Fruit fly (Drosophila melanogaster) whole organism, embryonic: ENCODE measurements around the gene Idua.

Experiments used
- C15 ChIP-seq: fragments of 200-800 bp; sonication (Bioruptor generic); IDR thresholded peaks from 3 replicates; pipeline ENCODE4 v1.3.6; 2022; ENCODE audit warnings: missing biosample characterization, missing genetic modification characterization
- CG10366 ChIP-seq: fragments of 200-800 bp; sonication (Bioruptor generic); IDR thresholded peaks from 2 replicates; pipeline ENCODE4 v1.3.6; 2022; ENCODE audit warnings: missing biosample characterization, missing genetic modification characterization
- CG10543 ChIP-seq: fragments of 200-800 bp; sonication (Bioruptor generic); optimal IDR thresholded peaks from 3 replicates; lab custom pipeline; 2017; ENCODE audit warnings: missing biosample characterization, mild to moderate bottlenecking, missing genetic modification characterization, moderate library complexity
- CG11398 ChIP-seq: fragments of 200-800 bp; sonication (Bioruptor generic); optimal IDR thresholded peaks from 2 replicates; lab custom pipeline; 2016; ENCODE audit warnings: missing biosample characterization, missing genetic modification characterization
- CG12104 ChIP-seq: fragments of 200-800 bp; sonication (Bioruptor generic); optimal IDR thresholded peaks from 3 replicates; lab custom pipeline; 2016; ENCODE audit warnings: missing biosample characterization, missing genetic modification characterization
- CG13296 ChIP-seq: fragments of 200-800 bp; sonication (Bioruptor generic); optimal IDR thresholded peaks from 3 replicates; lab custom pipeline; 2018; ENCODE audit warnings: missing biosample characterization, mild to moderate bottlenecking, missing genetic modification characterization
- CG1603 ChIP-seq: fragments of 200-800 bp; sonication (Bioruptor generic); optimal IDR thresholded peaks from 2 replicates; lab custom pipeline; 2019; ENCODE audit warnings: missing biosample characterization, mild to moderate bottlenecking, missing genetic modification characterization, moderate library complexity
- CG16863 ChIP-seq: fragments of 200-800 bp; sonication (Bioruptor generic); optimal IDR thresholded peaks from 3 replicates; lab custom pipeline; 2016; ENCODE audit warnings: missing biosample characterization, missing genetic modification characterization
- CG18599 ChIP-seq: fragments of 200-800 bp; sonication (Bioruptor generic); optimal IDR thresholded peaks from 3 replicates; lab custom pipeline; 2017; ENCODE audit warnings: missing biosample characterization, missing genetic modification characterization, mild to moderate bottlenecking, moderate library complexity, missing genetic modification reagents
- CG3407 ChIP-seq: fragments of 200-800 bp; sonication (Bioruptor generic); optimal IDR thresholded peaks from 2 replicates; lab custom pipeline; 2018; ENCODE audit warnings: missing biosample characterization, mild to moderate bottlenecking, missing genetic modification characterization
- CG42726 ChIP-seq: fragments of 200-800 bp; sonication (Bioruptor generic); IDR thresholded peaks from 2 replicates; pipeline ENCODE4 v1.3.6; 2022; ENCODE audit warnings: missing biosample characterization, missing genetic modification characterization; ENCODE audit not compliant: partially characterized antibody
- CG4707 ChIP-seq: fragments of 200-800 bp; sonication (Bioruptor generic); optimal IDR thresholded peaks from 2 replicates; lab custom pipeline; 2018; ENCODE audit warnings: missing biosample characterization, mild to moderate bottlenecking, missing genetic modification characterization, moderate library complexity
- CG5180 ChIP-seq: fragments of 200-800 bp; sonication (Bioruptor generic); optimal IDR thresholded peaks from 3 replicates; lab custom pipeline; 2017; ENCODE audit warnings: missing biosample characterization, missing genetic modification characterization, mild to moderate bottlenecking, moderate library complexity, missing genetic modification reagents
- CG6175 ChIP-seq: fragments of 200-800 bp; sonication (Bioruptor generic); IDR thresholded peaks from 3 replicates; pipeline ENCODE4 v1.3.6; 2022; ENCODE audit warnings: missing biosample characterization, missing genetic modification characterization
- CG6813 ChIP-seq: fragments of 200-800 bp; sonication (Bioruptor generic); optimal IDR thresholded peaks from 2 replicates; lab custom pipeline; 2017; ENCODE audit warnings: missing biosample characterization, missing genetic modification characterization, mild to moderate bottlenecking, moderate library complexity, missing genetic modification reagents
- CG8924 ChIP-seq: fragments of 200-800 bp; optimal IDR thresholded peaks from 3 replicates; lab custom pipeline; 2019; ENCODE audit warnings: missing biosample characterization, mild to moderate bottlenecking, missing genetic modification characterization, moderate library complexity
- CG9609 ChIP-seq: fragments of 200-800 bp; sonication (Bioruptor generic); optimal IDR thresholded peaks from 3 replicates; lab custom pipeline; 2016; ENCODE audit warnings: missing biosample characterization, missing genetic modification characterization
- CG9797 ChIP-seq: fragments of 200-800 bp; sonication (Bioruptor generic); optimal IDR thresholded peaks from 3 replicates; lab custom pipeline; 2018; ENCODE audit warnings: missing biosample characterization, mild to moderate bottlenecking, missing genetic modification characterization
- Drgx ChIP-seq: fragments of 200-800 bp; sonication (Bioruptor generic); IDR thresholded peaks from 2 replicates; pipeline ENCODE4 v1.3.6; 2022; ENCODE audit warnings: missing biosample characterization, missing genetic modification characterization
- Hr3 ChIP-seq: fragments of 200-800 bp; sonication (Bioruptor generic); optimal IDR thresholded peaks from 3 replicates; lab custom pipeline; 2016; ENCODE audit warnings: missing biosample characterization, missing genetic modification characterization
- Lhr ChIP-seq: fragments of 200-800 bp; sonication (Bioruptor generic); optimal IDR thresholded peaks from 3 replicates; lab custom pipeline; 2017; ENCODE audit warnings: mild to moderate bottlenecking, missing biosample characterization, missing genetic modification reagents, missing genetic modification characterization
- Myb ChIP-seq: fragments of 200-800 bp; sonication (Bioruptor generic); optimal IDR thresholded peaks from 2 replicates; lab custom pipeline; 2016; ENCODE audit warnings: missing biosample characterization, missing genetic modification characterization
- NFAT ChIP-seq: fragments of 200-800 bp; sonication (Bioruptor generic); IDR thresholded peaks from 2 replicates; pipeline ENCODE4 v1.3.6; 2022; ENCODE audit warnings: missing biosample characterization, missing genetic modification characterization
- Ravus ChIP-seq: fragments of 200-800 bp; sonication (Bioruptor generic); IDR thresholded peaks from 2 replicates; pipeline ENCODE4 v1.3.6; 2022; ENCODE audit warnings: missing biosample characterization, missing genetic modification characterization
- Sox102F ChIP-seq: fragments of 200-800 bp; sonication (Bioruptor generic); optimal IDR thresholded peaks from 2 replicates; lab custom pipeline; 2018; ENCODE audit warnings: missing biosample characterization, mild to moderate bottlenecking, missing genetic modification characterization, moderate library complexity
- Xbp1 ChIP-seq: fragments of 200-800 bp; sonication (Bioruptor generic); optimal IDR thresholded peaks from 3 replicates; lab custom pipeline; 2016; ENCODE audit warnings: missing biosample characterization, mild to moderate bottlenecking, missing genetic modification characterization
- Xrp1 ChIP-seq: fragments of 200-800 bp; sonication (Bioruptor generic); IDR thresholded peaks from 2 replicates; pipeline ENCODE4 v1.3.6; 2022; ENCODE audit warnings: missing biosample characterization, missing genetic modification characterization
- abd-A ChIP-seq: fragments of 200-800 bp; sonication (Bioruptor generic); optimal IDR thresholded peaks from 3 replicates; lab custom pipeline; 2019; ENCODE audit warnings: missing biosample characterization, mild to moderate bottlenecking, missing genetic modification characterization, moderate library complexity
- ap ChIP-seq: fragments of 200-800 bp; sonication (Bioruptor generic); IDR thresholded peaks from 2 replicates; pipeline ENCODE4 v1.3.6; 2022; ENCODE audit warnings: missing biosample characterization, missing genetic modification characterization
- corto ChIP-seq: fragments of 200-800 bp; sonication (Bioruptor generic); optimal IDR thresholded peaks from 2 replicates; lab custom pipeline; 2016; ENCODE audit warnings: missing biosample characterization, mild to moderate bottlenecking, missing genetic modification characterization, moderate library complexity
- dysf ChIP-seq: fragments of 200-800 bp; sonication (Bioruptor generic); IDR thresholded peaks from 3 replicates; pipeline ENCODE4 v1.3.6; 2022; ENCODE audit warnings: missing biosample characterization, missing genetic modification characterization
- ewg ChIP-seq: fragments of 200-800 bp; sonication (Bioruptor generic); optimal IDR thresholded peaks from 3 replicates; lab custom pipeline; 2017; ENCODE audit warnings: mild to moderate bottlenecking, missing biosample characterization, missing genetic modification reagents, missing genetic modification characterization
- fd102C ChIP-seq: fragments of 200-800 bp; sonication (Bioruptor generic); optimal IDR thresholded peaks from 2 replicates; lab custom pipeline; 2018; ENCODE audit warnings: missing biosample characterization, mild to moderate bottlenecking, missing genetic modification characterization, moderate library complexity
- gcm ChIP-seq: fragments of 200-800 bp; sonication (Bioruptor generic); optimal IDR thresholded peaks from 2 replicates; lab custom pipeline; 2019; ENCODE audit warnings: missing biosample characterization, mild to moderate bottlenecking, missing genetic modification characterization, moderate library complexity
- gsb ChIP-seq: fragments of 200-800 bp; sonication (Bioruptor generic); IDR thresholded peaks from 2 replicates; pipeline ENCODE4 v1.3.6; 2022; ENCODE audit warnings: missing biosample characterization, missing genetic modification characterization
- gt ChIP-seq: fragments of 200-800 bp; sonication (Bioruptor generic); IDR thresholded peaks from 2 replicates; pipeline ENCODE4 v1.3.6; 2022; ENCODE audit warnings: missing biosample characterization, missing genetic modification characterization
- hkb ChIP-seq, 2 experiments: fragments of 200-800 bp in 1 of 2; fragments of >200 bp in 1 of 2; sonication (Bioruptor generic) in 1 of 2; IDR thresholded peaks in 1 of 2; optimal IDR thresholded peaks in 1 of 2; 2 replicates each; pipeline versions ENCODE4 v1.3.6 to Lab custom; 2017 to 2022; ENCODE audit warnings: missing biosample characterization in 1 of 2, missing genetic modification characterization in 1 of 2
- lmd ChIP-seq: fragments of 200-800 bp; sonication (Bioruptor generic); IDR thresholded peaks from 2 replicates; pipeline ENCODE4 v1.3.6; 2022; ENCODE audit warnings: missing biosample characterization, missing genetic modification characterization
- mam ChIP-seq: fragments of 200-800 bp; sonication (Bioruptor generic); optimal IDR thresholded peaks from 3 replicates; lab custom pipeline; 2016; ENCODE audit warnings: missing biosample characterization, missing genetic modification characterization
- nmo ChIP-seq: fragments of 200-800 bp; sonication (Bioruptor generic); optimal IDR thresholded peaks from 2 replicates; lab custom pipeline; 2018; ENCODE audit warnings: missing biosample characterization, mild to moderate bottlenecking, missing genetic modification characterization, moderate library complexity
- pfk ChIP-seq: fragments of 200-800 bp; sonication (Bioruptor generic); optimal IDR thresholded peaks from 2 replicates; lab custom pipeline; 2018; ENCODE audit warnings: missing biosample characterization, mild to moderate bottlenecking, missing genetic modification characterization, moderate library complexity
- sens-2 ChIP-seq: fragments of 200-800 bp; sonication (Bioruptor generic); IDR thresholded peaks from 2 replicates; pipeline ENCODE4 v1.3.6; 2022; ENCODE audit warnings: missing biosample characterization, missing genetic modification characterization
- sisA ChIP-seq: fragments of 200-800 bp; sonication (Bioruptor generic); IDR thresholded peaks from 2 replicates; pipeline ENCODE4 v1.3.6; 2022; ENCODE audit warnings: missing biosample characterization, missing genetic modification characterization
- slou ChIP-seq: fragments of 200-800 bp; sonication (Bioruptor generic); optimal IDR thresholded peaks from 3 replicates; lab custom pipeline; 2016; ENCODE audit warnings: missing biosample characterization, missing genetic modification characterization
- slp2 ChIP-seq: fragments of 200-800 bp; sonication (Bioruptor generic); optimal IDR thresholded peaks from 2 replicates; lab custom pipeline; 2016; ENCODE audit warnings: missing biosample characterization, missing genetic modification characterization
- sna ChIP-seq: fragments of 200-800 bp; sonication (Bioruptor generic); IDR thresholded peaks from 2 replicates; pipeline ENCODE4 v1.3.6; 2022; ENCODE audit warnings: missing biosample characterization, missing genetic modification characterization; ENCODE audit not compliant: partially characterized antibody
- sob ChIP-seq: fragments of 200-800 bp; sonication (Bioruptor generic); IDR thresholded peaks from 2 replicates; pipeline ENCODE4 v1.3.6; 2022; ENCODE audit warnings: missing biosample characterization, missing genetic modification characterization
- tna ChIP-seq: fragments of 200-800 bp; sonication (Bioruptor generic); IDR thresholded peaks from 2 replicates; pipeline ENCODE4 v1.3.6; 2022; ENCODE audit warnings: missing biosample characterization, missing genetic modification characterization; ENCODE audit not compliant: partially characterized antibody
- z ChIP-seq: fragments of 200-800 bp; sonication (Bioruptor generic); IDR thresholded peaks from 3 replicates; pipeline ENCODE4 v1.3.6; 2022; ENCODE audit warnings: missing biosample characterization, missing genetic modification characterization

The Idua gene

dm6 chr2L:11130151-11131008 is 17.5 kb upstream of the Idua start, which contains the start of the genes RfC38 and CG4751 (continued):
- TF ChIP-seq Hr3 (GFP tag; lab: Kevin White, UChicago) (peak; percentile 18), CG13296 (GFP tag; lab: Kevin White, UChicago) (no peak), gsb (GFP tag; lab: Robert Waterston, UW) (no peak), CG4707 (no peak), sisA (GFP tag; lab: Robert Waterston, UW) (no peak), CG3407 (GFP tag; lab: Kevin White, UChicago) (no peak), CG8924 (tag; lab: Kevin White, UChicago) (peak; percentile 1), sna (GFP tag; lab: Robert Waterston, UW) (peak; percentile 36; the same call in 1 of the 2 replicates), dysf (GFP tag; lab: Robert Waterston, UW) (no peak), ap (GFP tag; lab: Robert Waterston, UW) (no peak), fd102C (no peak), Myb (GFP tag; lab: Kevin White, UChicago) (peak; percentile 50), sens-2 (no peak), CG12104 (GFP tag; lab: Kevin White, UChicago) (no peak), CG1603 (tag; lab: Kevin White, UChicago) (no peak), corto (GFP tag; lab: Kevin White, UChicago) (no peak), CG9797 (peak; percentile 87), Drgx (no peak), C15 (GFP tag; lab: Robert Waterston, UW) (no peak), gt (GFP tag; lab: Robert Waterston, UW) (no peak), z (no peak), Xbp1 (GFP tag; lab: Kevin White, UChicago) (peak; percentile 22), Lhr (GFP tag; lab: Kevin White, UChicago) (peak; percentile 5), Sox102F (no peak), sob (no peak), gcm (GFP tag; lab: Kevin White, UChicago) (no peak), Xrp1 (GFP tag; lab: Robert Waterston, UW) (no peak), CG16863 (GFP tag; lab: Kevin White, UChicago) (no peak), ewg (GFP tag; lab: Kevin White, UChicago) (no peak), CG9609 (GFP tag; lab: Kevin White, UChicago) (no peak), CG5180 (no peak), CG10366 (GFP tag; lab: Robert Waterston, UW) (no peak), hkb (optimal IDR thresholded peaks at IDR 0.05; lab: Kevin White, UChicago) (no peak), hkb (GFP tag; IDR thresholded peaks at IDR 0.05; lab: Robert Waterston, UW) (no peak), CG10543 (GFP tag; lab: Kevin White, UChicago) (no peak), CG6813 (GFP tag; lab: Kevin White, UChicago) (no peak), CG42726 (peak; percentile 52; the same call in 1 of the 2 replicates), slp2 (GFP tag; lab: Kevin White, UChicago) (no peak), mam (no peak), pfk (GFP tag; lab: Kevin White, UChicago) (no peak), tna (GFP tag; lab: Robert Waterston, UW) (no peak), Ravus (GFP tag; lab: Robert Waterston, UW) (no peak), nmo (GFP tag; lab: Kevin White, UChicago) (peak; percentile 39), CG18599 (GFP tag; lab: Kevin White, UChicago) (no peak), lmd (GFP tag; lab: Robert Waterston, UW) (no peak), CG6175 (GFP tag; lab: Robert Waterston, UW) (no peak), NFAT (GFP tag; lab: Robert Waterston, UW) (no peak), slou (GFP tag; lab: Kevin White, UChicago) (no peak), CG11398 (GFP tag; lab: Kevin White, UChicago) (no peak), abd-A (no peak)
